Worm (Caenorhabditis elegans) whole organism, L1 larva: ENCODE data around the gene sre-12.

ENCODE experiments used
- C16A3.4 ChIP-seq: fragments of 150-350 bp; optimal IDR thresholded peaks from 2 replicates; lab custom pipeline; 2014; ENCODE audit warnings: missing biosample characterization, missing genetic modification characterization
- aha-1 ChIP-seq: fragments of 150-350 bp; optimal IDR thresholded peaks from 2 replicates; lab custom pipeline; 2014; ENCODE audit warnings: missing biosample characterization, missing genetic modification characterization
- alr-1 ChIP-seq: fragments of 200-800 bp; sonication (Bioruptor generic); optimal IDR thresholded peaks from 2 replicates; lab custom pipeline; 2018; ENCODE audit warnings: borderline replicate concordance, mild to moderate bottlenecking, missing genetic modification characterization, missing compliant biosample characterization
- ceh-8 ChIP-seq: fragments of 200-800 bp; sonication (Bioruptor generic); optimal IDR thresholded peaks from 2 replicates; lab custom pipeline; 2018; ENCODE audit warnings: mild to moderate bottlenecking, missing genetic modification characterization, moderate library complexity, missing compliant biosample characterization
- ceh-82 ChIP-seq, 3 experiments: fragments of 150-350 bp in 1 of 3; sonication (generic microtip) in 2 of 3; optimal IDR thresholded peaks; 2 replicates each; lab custom pipeline; 2014 to 2017; ENCODE audit warnings: missing biosample characterization in 3 of 3, missing genetic modification characterization in 3 of 3
- efl-1 ChIP-seq, 4 experiments: fragments of 150-350 bp; optimal IDR thresholded peaks in 3 of 4; peaks in 1 of 4; 1 replicate in 1 of 4; 2 replicates in 3 of 4; lab custom pipeline; 2014; ENCODE audit warnings: missing biosample characterization in 2 of 4, missing genetic modification characterization in 2 of 4, missing genetic modification reagents in 2 of 4
- efl-3 ChIP-seq: fragments of 200-800 bp; sonication (Bioruptor generic); optimal IDR thresholded peaks from 2 replicates; lab custom pipeline; 2018; ENCODE audit warnings: mild to moderate bottlenecking, missing genetic modification characterization, missing compliant biosample characterization
- egl-13 ChIP-seq: sonication (generic microtip); optimal IDR thresholded peaks from 2 replicates; lab custom pipeline; 2016; ENCODE audit warnings: missing genotype, missing genetic modification reagents, missing genetic modification characterization, missing compliant biosample characterization
- fkh-4 ChIP-seq: sonication (generic microtip); optimal IDR thresholded peaks from 2 replicates; lab custom pipeline; 2016; ENCODE audit warnings: missing compliant biosample characterization, missing genetic modification characterization, borderline replicate concordance
- fkh-8 ChIP-seq: sonication (generic microtip); optimal IDR thresholded peaks from 2 replicates; lab custom pipeline; 2016; ENCODE audit warnings: mild to moderate bottlenecking, missing genetic modification characterization, missing compliant biosample characterization
- hlh-17 ChIP-seq: fragments of 200-800 bp; sonication (Bioruptor generic); optimal IDR thresholded peaks from 2 replicates; lab custom pipeline; 2018; ENCODE audit warnings: missing genetic modification characterization, mild to moderate bottlenecking, missing compliant biosample characterization, moderate library complexity, borderline replicate concordance
- hlh-4 ChIP-seq: sonication (generic microtip); optimal IDR thresholded peaks from 2 replicates; lab custom pipeline; 2016; ENCODE audit warnings: mild to moderate bottlenecking, missing genetic modification characterization, missing compliant biosample characterization
- lin-14 ChIP-seq: fragments of 200-800 bp; sonication (Bioruptor generic); optimal IDR thresholded peaks from 2 replicates; lab custom pipeline; 2018; ENCODE audit warnings: mild to moderate bottlenecking, missing genetic modification characterization, moderate library complexity, missing compliant biosample characterization
- lin-35 ChIP-seq, 2 experiments: fragments of 150-350 bp; optimal IDR thresholded peaks; 2 replicates each; lab custom pipeline; 2014; ENCODE audit warnings: missing biosample characterization in 2 of 2, missing genetic modification characterization in 2 of 2, missing genetic modification reagents in 2 of 2
- mdl-1 ChIP-seq, 2 experiments: fragments of 150-350 bp; optimal IDR thresholded peaks; 2 replicates each; lab custom pipeline; 2014 to 2017; ENCODE audit warnings: missing biosample characterization in 2 of 2, missing genetic modification characterization in 2 of 2, inconsistent platforms in 1 of 2
- mef-2 ChIP-seq: fragments of 150-350 bp; optimal IDR thresholded peaks from 2 replicates; lab custom pipeline; 2014; ENCODE audit warnings: missing biosample characterization, missing genetic modification characterization
- mep-1 ChIP-seq: fragments of 150-350 bp; optimal IDR thresholded peaks from 2 replicates; lab custom pipeline; 2014; ENCODE audit warnings: missing biosample characterization, missing genetic modification characterization
- nhr-11 ChIP-seq: fragments of 150-350 bp; optimal IDR thresholded peaks from 2 replicates; lab custom pipeline; 2014; ENCODE audit warnings: missing biosample characterization, missing genetic modification characterization
- nhr-19 ChIP-seq: fragments of 200-800 bp; sonication (Bioruptor generic); conservative IDR thresholded peaks from 2 replicates; pipeline ENCODE4 v1.3.6; 2022; ENCODE audit warnings: missing genetic modification characterization, missing compliant biosample characterization
- nhr-237 ChIP-seq: fragments of 150-350 bp; optimal IDR thresholded peaks from 2 replicates; lab custom pipeline; 2014; ENCODE audit warnings: missing biosample characterization, missing genetic modification characterization
- nhr-71 ChIP-seq: sonication (generic microtip); optimal IDR thresholded peaks from 2 replicates; lab custom pipeline; 2016; ENCODE audit warnings: mild to moderate bottlenecking, missing genetic modification characterization, moderate library complexity, missing compliant biosample characterization
- nhr-77 ChIP-seq: fragments of 150-350 bp; optimal IDR thresholded peaks from 2 replicates; lab custom pipeline; 2014; ENCODE audit warnings: missing biosample characterization, missing genetic modification characterization
- nhr-85 ChIP-seq: sonication (generic microtip); peaks from one replicate; lab custom pipeline; 2016; ENCODE audit warnings: missing genetic modification characterization, inconsistent platforms, missing compliant biosample characterization
- nhr-90 ChIP-seq: sonication (generic microtip); optimal IDR thresholded peaks from 2 replicates; lab custom pipeline; 2016; ENCODE audit warnings: mild to moderate bottlenecking, missing genetic modification characterization, missing compliant biosample characterization; ENCODE audit not compliant: poor library complexity
- pag-3 ChIP-seq: sonication (generic microtip); optimal IDR thresholded peaks from 2 replicates; lab custom pipeline; 2017; ENCODE audit warnings: missing genetic modification characterization, mild to moderate bottlenecking, missing compliant biosample characterization, antibody characterized with exemption, borderline replicate concordance; ENCODE audit not compliant: insufficient read depth
- pqm-1 ChIP-seq: sonication (generic microtip); optimal IDR thresholded peaks from 3 replicates; lab custom pipeline; 2017; ENCODE audit warnings: missing biosample characterization, missing genetic modification characterization
- snu-23 ChIP-seq: sonication (generic microtip); optimal IDR thresholded peaks from 2 replicates; lab custom pipeline; 2016; ENCODE audit warnings: missing genetic modification characterization, missing compliant biosample characterization
- sox-4 ChIP-seq: sonication (generic microtip); optimal IDR thresholded peaks from 2 replicates; lab custom pipeline; 2016; ENCODE audit warnings: missing genetic modification characterization, missing compliant biosample characterization
- sptf-1 ChIP-seq: fragments of 150-350 bp; optimal IDR thresholded peaks from 2 replicates; lab custom pipeline; 2014; ENCODE audit warnings: missing biosample characterization, missing genetic modification characterization
- swsn-7 ChIP-seq: sonication (generic microtip); optimal IDR thresholded peaks from 2 replicates; lab custom pipeline; 2016; ENCODE audit warnings: missing genetic modification characterization, missing compliant biosample characterization
- tbx-2 ChIP-seq: sonication (generic microtip); optimal IDR thresholded peaks from 2 replicates; lab custom pipeline; 2016; ENCODE audit warnings: missing genetic modification characterization, missing compliant biosample characterization
- unc-130 ChIP-seq: fragments of 150-350 bp; optimal IDR thresholded peaks from 2 replicates; lab custom pipeline; 2017; ENCODE audit warnings: missing biosample characterization, missing genetic modification characterization, inconsistent platforms
- unc-62 ChIP-seq: fragments of 150-350 bp; optimal IDR thresholded peaks from 2 replicates; lab custom pipeline; 2014; ENCODE audit warnings: missing biosample characterization, missing genetic modification reagents, missing genetic modification characterization
- unc-86 ChIP-seq: sonication (generic microtip); optimal IDR thresholded peaks from 2 replicates; lab custom pipeline; 2016; ENCODE audit warnings: missing genetic modification characterization, missing compliant biosample characterization
- vab-15 ChIP-seq: sonication (generic microtip); optimal IDR thresholded peaks from 2 replicates; lab custom pipeline; 2017; ENCODE audit warnings: missing genotype, mild to moderate bottlenecking, missing genetic modification characterization, missing compliant biosample characterization
- zag-1 ChIP-seq: fragments of 150-350 bp; optimal IDR thresholded peaks from 2 replicates; lab custom pipeline; 2014; ENCODE audit warnings: missing biosample characterization, missing genetic modification characterization
- ztf-11 ChIP-seq, 2 experiments: sonication (generic microtip); optimal IDR thresholded peaks; 2 replicates each; lab custom pipeline; 2016 to 2017; ENCODE audit warnings: missing genetic modification characterization in 2 of 2, missing biosample characterization in 1 of 2, missing compliant biosample characterization in 1 of 2

sre-12 gene

DNA sequence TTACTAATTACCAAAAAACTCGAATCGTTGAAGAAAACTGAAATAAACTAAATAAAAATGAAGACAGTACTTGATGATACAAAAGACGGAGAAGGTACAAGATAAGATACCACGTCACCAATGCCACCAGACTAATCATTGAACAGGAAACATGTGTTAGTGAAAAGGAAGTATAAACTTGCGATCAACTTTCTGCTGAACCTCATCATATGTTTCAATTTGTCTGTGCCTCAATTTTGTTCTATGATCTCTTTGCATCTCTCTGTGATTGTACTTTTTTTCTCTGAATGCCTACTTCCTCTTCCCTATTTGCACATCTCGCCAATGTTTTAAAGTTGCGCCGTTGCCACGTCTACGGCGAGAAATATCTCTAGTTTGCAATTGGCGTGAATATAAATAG, 15.1 kb upstream of the sre-12 start (continued):
- TF ChIP-seq ztf-11 (tag; optimal IDR thresholded peaks at IDR 0.05; lab: Kevin White, UChicago) (no peak), nhr-71 (peak; percentile 85), efl-3 (no peak), zag-1 (no peak), C16A3.4 (no peak), nhr-77 (tag; lab: Kevin White, UChicago) (no peak), pqm-1 (no peak), unc-86 (tag; lab: Kevin White, UChicago) (no peak), unc-130 (peak; percentile 14), ceh-8 (no peak), vab-15 (tag; lab: Kevin White, UChicago) (no peak), nhr-237 (tag; lab: Kevin White, UChicago) (peak; percentile 37), pag-3 (tag; lab: Kevin White, UChicago) (no peak), unc-62 (GFP tag; lab: Kevin White, UChicago) (no peak), sox-4 (tag; lab: Kevin White, UChicago) (no peak), mep-1 (tag; lab: Kevin White, UChicago) (no peak), aha-1 (no peak), tbx-2 (tag; lab: Kevin White, UChicago) (peak; percentile 78), nhr-85 (tag; lab: Kevin White, UChicago) (peak; percentile 98), hlh-17 (GFP tag; lab: Kevin White, UChicago) (no peak), alr-1 (tag; lab: Kevin White, UChicago) (no peak), hlh-4 (tag; lab: Kevin White, UChicago) (no peak), lin-35 (GFP tag; optimal IDR thresholded peaks at IDR 0.05; lab: Kevin White, UChicago) (peak in 1 of 2 experiments; percentile 74), ceh-82 (tag; optimal IDR thresholded peaks at IDR 0.05; lab: Kevin White, UChicago) (no peak), lin-14 (GFP tag; lab: Kevin White, UChicago) (peak; percentile 81), nhr-11 (no peak), nhr-19 (GFP tag; lab: Robert Waterston, UW) (peak; percentile 72), fkh-4 (tag; lab: Kevin White, UChicago) (no peak), mdl-1 (tag; optimal IDR thresholded peaks at IDR 0.05; lab: Kevin White, UChicago) (peak in 1 of 2 experiments; percentile 33)

ce11 chrV:6991771-6992170, 12.9 kb upstream of the sre-12 start, which contains the start of gene nhr-162:
Gene nhr-162, minus strand, starts transcription at chrV:6991871.
- peak; percentile 24 for TF ChIP-seq fkh-8
- TF ChIP-seq nhr-90, result no peak

DNA sequence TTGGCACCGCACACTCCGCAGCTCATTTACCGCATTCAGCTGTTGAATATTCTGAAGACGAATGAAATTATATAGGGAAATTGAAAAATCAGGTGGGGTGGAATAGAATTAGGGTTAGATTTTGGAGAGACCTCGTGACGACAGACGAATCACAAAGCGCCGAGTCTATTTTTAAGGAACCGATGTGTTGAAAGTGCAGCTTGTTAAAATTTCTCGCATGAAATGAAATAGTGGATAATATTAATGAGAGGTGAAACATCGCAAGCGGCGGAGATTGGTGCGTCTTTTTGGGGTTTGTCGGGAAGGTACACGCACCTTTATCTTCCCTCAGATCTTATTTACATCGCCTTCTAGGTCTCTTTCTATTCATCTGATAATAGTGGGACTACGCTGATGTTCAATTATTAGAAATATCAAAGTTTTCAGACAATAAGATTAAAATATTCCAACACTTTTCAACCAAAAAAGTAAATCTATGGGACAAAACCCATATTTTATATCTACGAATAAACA, 10.8 kb upstream of the sre-12 start, which contains the start of gene nhr-140:
TSS of gene nhr-140 (minus strand) at position 51 of the 513 bp plus-strand sequence.
- TF ChIP-seq sptf-1 (tag; lab: Kevin White, UChicago), result no peak
- TF ChIP-seq fkh-8, result peak; percentile 21
- TF ChIP-seq efl-1 (optimal IDR thresholded peaks at IDR 0.05; lab: Kevin White, UChicago), result no peak
- TF ChIP-seq efl-1 (GFP tag; optimal IDR thresholded peaks at IDR 0.05 in 1 of 2; lab: Kevin White, UChicago), result peak in 1 of 2 experiments; percentile 1
- TF ChIP-seq mef-2 (tag; lab: Kevin White, UChicago), result no peak
- peak; percentile 60 for TF ChIP-seq nhr-85 (tag; lab: Kevin White, UChicago)
- TF ChIP-seq, all 84 proteins: peak for 3

DNA sequence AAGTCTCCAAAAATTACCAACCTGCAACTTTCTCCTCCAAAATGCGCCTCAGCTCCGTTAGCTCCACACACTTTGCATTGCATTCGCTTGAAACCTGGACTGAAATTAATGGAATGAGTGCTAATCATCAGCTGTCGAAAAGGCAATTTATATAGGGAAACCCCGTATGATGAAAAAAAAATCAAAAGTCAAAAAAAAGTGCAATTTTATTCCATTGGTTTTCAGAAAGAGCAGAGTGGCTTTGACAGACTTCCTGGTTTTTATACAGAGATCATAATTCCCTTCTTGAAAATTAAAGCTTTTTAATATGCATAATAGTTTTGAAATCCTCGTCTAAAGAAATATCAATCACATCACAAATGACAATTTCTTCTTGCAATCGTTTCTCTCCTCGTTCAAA, 8.8 kb upstream of the sre-12 start, which contains the start of gene nhr-139:
TSS of gene nhr-139 (minus strand) at position 101 of the 400 bp plus-strand sequence.
- TF ChIP-seq hlh-4 (tag; lab: Kevin White, UChicago) (no peak), egl-13 (tag; lab: Kevin White, UChicago) (no peak), alr-1 (tag; lab: Kevin White, UChicago) (no peak), snu-23 (GFP tag; lab: Kevin White, UChicago) (no peak), swsn-7 (tag; lab: Kevin White, UChicago) (no peak)
